Fruit fly (Drosophila melanogaster): ENCODE data around the gene CG11970.

The CG11970 gene

DNA sequence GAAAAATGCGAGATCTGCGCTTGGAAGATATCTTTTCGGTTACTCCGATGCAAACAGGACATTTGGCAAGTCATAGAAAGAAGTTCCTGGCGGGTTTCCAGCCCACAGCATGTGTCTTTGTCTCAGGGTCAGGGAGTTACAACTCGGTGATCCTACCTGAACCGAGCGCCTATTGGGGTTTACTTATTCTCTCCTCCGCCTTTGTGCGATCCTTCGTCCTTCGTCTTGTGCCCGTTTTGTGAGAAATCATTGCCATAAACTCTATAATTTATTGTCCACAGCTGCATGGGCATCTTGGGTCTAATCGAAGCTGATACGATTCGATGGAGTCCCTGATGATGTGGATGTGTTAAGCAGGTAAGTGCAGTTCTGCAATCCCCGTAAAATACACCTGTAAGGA lies 53.4 kb downstream of the CG11970 start:
- TF ChIP-seq h (GFP tag; optimal IDR thresholded peaks at IDR 0.05) (no peak), Dfd (GFP tag; optimal IDR thresholded peaks at IDR 0.05) (no peak), br (GFP tag; optimal IDR thresholded peaks at IDR 0.05) (no peak), dmrt93B (GFP tag; optimal IDR thresholded peaks at IDR 0.05) (no peak), Hnf4 (GFP tag; optimal IDR thresholded peaks at IDR 0.05) (no peak), jim (GFP tag; optimal IDR thresholded peaks at IDR 0.05) (no peak), Myc (optimal IDR thresholded peaks at IDR 0.05) (no peak), OdsH (GFP tag; optimal IDR thresholded peaks at IDR 0.05) (no peak), brk (GFP tag; optimal IDR thresholded peaks at IDR 0.05) (no peak), dsf (GFP tag; optimal IDR thresholded peaks at IDR 0.05; ENCODE audit: borderline replicate concordance) (no peak)

DNA sequence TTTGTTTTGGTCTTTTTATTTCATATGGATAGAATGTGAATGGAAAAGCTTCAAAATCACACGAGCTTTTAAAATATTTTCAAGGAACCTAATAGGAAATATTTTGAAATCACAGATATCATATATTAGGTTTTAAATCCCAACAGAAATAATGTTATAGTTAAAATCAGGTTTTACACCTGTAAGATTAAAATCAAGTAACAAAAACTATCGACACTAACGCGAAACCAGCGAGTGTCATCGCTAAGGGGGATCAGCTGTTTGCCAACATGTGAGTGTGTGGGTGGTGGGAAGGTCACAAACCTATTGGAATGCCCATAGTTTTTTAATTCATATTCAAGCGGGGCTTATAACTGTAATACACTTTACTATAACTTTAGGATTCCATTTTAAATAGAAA lies 54.1 kb downstream of the CG11970 start, which contains the start of gene hyx:
Gene hyx, plus strand, starts transcription at position 109 of the 400 bp plus-strand sequence.
- TF ChIP-seq Hr83 (GFP tag; optimal IDR thresholded peaks at IDR 0.05; ENCODE audit: poor library complexity, severe bottlenecking) (peak; percentile 80), CG9705 (GFP tag; optimal IDR thresholded peaks at IDR 0.05) (peak; percentile 14), Abd-B (GFP tag; optimal IDR thresholded peaks at IDR 0.05) (no peak), psq (GFP tag; optimal IDR thresholded peaks at IDR 0.05) (no peak), Rel (GFP tag; optimal IDR thresholded peaks at IDR 0.05) (no peak), Rel (tag; optimal IDR thresholded peaks at IDR 0.05) (no peak), woc (GFP tag; optimal IDR thresholded peaks at IDR 0.05) (peak; percentile 75), Sp1 (GFP tag; optimal IDR thresholded peaks at IDR 0.05) (peak; percentile 17), N (GFP tag; optimal IDR thresholded peaks at IDR 0.05) (no peak), br (GFP tag; optimal IDR thresholded peaks at IDR 0.05) (no peak), HLH106 (tag; optimal IDR thresholded peaks at IDR 0.05) (peak; percentile 24), h (GFP tag; optimal IDR thresholded peaks at IDR 0.05) (peak; percentile 64), Mio (GFP tag; optimal IDR thresholded peaks at IDR 0.05) (no peak), lola (GFP tag; optimal IDR thresholded peaks at IDR 0.05) (no peak), ey (GFP tag; optimal IDR thresholded peaks at IDR 0.05) (peak; percentile 29), foxo (GFP tag; optimal IDR thresholded peaks at IDR 0.05) (peak in 1 of 2 experiments; percentile 50), Vsx2 (GFP tag; optimal IDR thresholded peaks at IDR 0.05; ENCODE audit: partially characterized antibody) (no peak), Dif (GFP tag; optimal IDR thresholded peaks at IDR 0.05; ENCODE audit: partially characterized antibody) (no peak), Hnf4 (GFP tag; optimal IDR thresholded peaks at IDR 0.05) (peak; percentile 69), jim (GFP tag; optimal IDR thresholded peaks at IDR 0.05) (no peak), dsf (GFP tag; optimal IDR thresholded peaks at IDR 0.05; ENCODE audit: borderline replicate concordance) (no peak), dl (GFP tag; optimal IDR thresholded peaks at IDR 0.05; ENCODE audit: insufficient read depth in 1 of 2, partially characterized antibody in 2 of 2) (no peak), Jra (GFP tag; optimal IDR thresholded peaks at IDR 0.05) (peak; percentile 50), rgr (GFP tag; optimal IDR thresholded peaks at IDR 0.05) (peak; percentile 50), OdsH (GFP tag; optimal IDR thresholded peaks at IDR 0.05) (peak; percentile 8), GATAd (GFP tag; optimal IDR thresholded peaks at IDR 0.05) (no peak)

DNA sequence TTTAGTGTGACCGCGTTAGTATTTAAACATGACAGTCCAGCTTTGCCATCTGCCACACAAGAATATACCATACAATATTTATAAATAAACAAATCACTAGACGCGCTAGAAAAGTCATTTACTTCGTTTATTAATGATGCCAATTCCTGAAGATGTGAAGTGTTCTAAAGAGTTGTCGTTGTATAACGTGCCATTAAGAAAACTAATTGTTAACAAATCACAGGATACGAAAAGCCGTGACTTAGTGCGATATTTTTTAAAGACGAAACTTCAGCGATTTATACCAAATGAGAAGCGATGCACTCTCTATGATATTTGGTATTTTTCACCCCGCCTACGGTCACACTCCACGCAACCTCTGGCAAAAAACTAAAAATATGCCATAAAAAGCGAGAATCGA lies 54.9 kb downstream of the CG11970 start, which contains the start of gene neur:
Gene neur, minus strand, starts transcription at position 24 of the 400 bp plus-strand sequence.
- TF ChIP-seq Sp1 (GFP tag; optimal IDR thresholded peaks at IDR 0.05) = peak; percentile 25
- TF ChIP-seq psq (GFP tag; optimal IDR thresholded peaks at IDR 0.05) = peak; percentile 9
- TF ChIP-seq HLH106 (tag; optimal IDR thresholded peaks at IDR 0.05) = peak; percentile 36
- TF ChIP-seq CG9705 (GFP tag; optimal IDR thresholded peaks at IDR 0.05) = peak; percentile 10
- TF ChIP-seq Jra (GFP tag; optimal IDR thresholded peaks at IDR 0.05) = no peak
- TF ChIP-seq lola (GFP tag; optimal IDR thresholded peaks at IDR 0.05) = no peak
- TF ChIP-seq dmrt93B (GFP tag; optimal IDR thresholded peaks at IDR 0.05) = no peak
- no peak for TF ChIP-seq CG32264 (GFP tag; optimal IDR thresholded peaks at IDR 0.05)
- no peak for TF ChIP-seq ey (GFP tag; optimal IDR thresholded peaks at IDR 0.05)
- TF ChIP-seq rgr (GFP tag; optimal IDR thresholded peaks at IDR 0.05) = peak; percentile 34
- TF ChIP-seq fru (GFP tag; optimal IDR thresholded peaks at IDR 0.05) = no peak
- peak; percentile 44 for TF ChIP-seq woc (GFP tag; optimal IDR thresholded peaks at IDR 0.05)
- peak; percentile 38 for TF ChIP-seq h (GFP tag; optimal IDR thresholded peaks at IDR 0.05)
- TF ChIP-seq N (GFP tag; optimal IDR thresholded peaks at IDR 0.05) = no peak
- no peak for TF ChIP-seq Mio (GFP tag; optimal IDR thresholded peaks at IDR 0.05)
- no peak for TF ChIP-seq sv (GFP tag; optimal IDR thresholded peaks at IDR 0.05)
- no peak for TF ChIP-seq br (GFP tag; optimal IDR thresholded peaks at IDR 0.05)
- no peak for TF ChIP-seq jim (GFP tag; optimal IDR thresholded peaks at IDR 0.05)
- TF ChIP-seq sage (GFP tag; optimal IDR thresholded peaks at IDR 0.05) = no peak
- TF ChIP-seq GATAd (GFP tag; optimal IDR thresholded peaks at IDR 0.05) = no peak
- TF ChIP-seq usp (GFP tag; optimal IDR thresholded peaks at IDR 0.05) = no peak
- TF ChIP-seq Dfd (GFP tag; optimal IDR thresholded peaks at IDR 0.05) = no peak
- TF ChIP-seq Vsx2 (GFP tag; optimal IDR thresholded peaks at IDR 0.05; ENCODE audit: partially characterized antibody) = no peak

Data from whole organism, wandering third instar larva.